Fruit fly (Drosophila melanogaster) whole organism, embryonic: ENCODE results near the gene Moe.
A peak's percentile ranks its signal among the peaks of the same experiment; 100 is the strongest.

Experiments
- Abd-B ChIP-seq: fragments of 200-800 bp; sonication (Bioruptor generic); optimal IDR thresholded peaks from 2 replicates; lab custom pipeline; 2018; ENCODE audit warnings: missing biosample characterization, mild to moderate bottlenecking, missing genetic modification characterization, moderate library complexity
- Adf1 ChIP-seq: fragments of 200-800 bp; sonication (Bioruptor generic); IDR thresholded peaks from 2 replicates; pipeline ENCODE4 v1.3.6; 2022; ENCODE audit warnings: missing biosample characterization, missing genetic modification characterization
- B-H2 ChIP-seq: fragments of 200-800 bp; sonication (Bioruptor generic); optimal IDR thresholded peaks from 2 replicates; lab custom pipeline; 2018; ENCODE audit warnings: missing biosample characterization, mild to moderate bottlenecking, missing genetic modification characterization
- CG11398 ChIP-seq: fragments of 200-800 bp; sonication (Bioruptor generic); optimal IDR thresholded peaks from 2 replicates; lab custom pipeline; 2016; ENCODE audit warnings: missing biosample characterization, missing genetic modification characterization
- CG13123 ChIP-seq: fragments of 200-800 bp; sonication (Bioruptor generic); optimal IDR thresholded peaks from 2 replicates; lab custom pipeline; 2016; ENCODE audit warnings: missing biosample characterization, missing genetic modification characterization
- CG13775 ChIP-seq: fragments of 200-800 bp; sonication (Bioruptor generic); optimal IDR thresholded peaks from 3 replicates; lab custom pipeline; 2017; ENCODE audit warnings: missing biosample characterization, mild to moderate bottlenecking, missing genetic modification characterization
- CG15601 ChIP-seq: fragments of 200-800 bp; sonication (Bioruptor generic); optimal IDR thresholded peaks from 3 replicates; lab custom pipeline; 2019; ENCODE audit warnings: missing biosample characterization, mild to moderate bottlenecking, missing genetic modification characterization, moderate library complexity
- CG17612 ChIP-seq: fragments of 200-800 bp; sonication (Bioruptor generic); IDR thresholded peaks from 2 replicates; pipeline ENCODE4 v1.3.6; 2022; ENCODE audit warnings: missing biosample characterization, missing genetic modification characterization
- CG2120 ChIP-seq: fragments of 200-800 bp; sonication (Bioruptor generic); optimal IDR thresholded peaks from 3 replicates; lab custom pipeline; 2016; ENCODE audit warnings: missing biosample characterization, missing genetic modification characterization
- CG2875 ChIP-seq: fragments of 200-800 bp; sonication (Bioruptor generic); optimal IDR thresholded peaks from 2 replicates; lab custom pipeline; 2017; ENCODE audit warnings: missing biosample characterization, mild to moderate bottlenecking, missing genetic modification characterization, missing genetic modification reagents
- CG34224 ChIP-seq: fragments of 200-800 bp; sonication (Bioruptor generic); IDR thresholded peaks from 3 replicates; pipeline ENCODE4 v1.3.6; 2022; ENCODE audit warnings: missing biosample characterization, missing genetic modification characterization; ENCODE audit not compliant: partially characterized antibody
- CG4820 ChIP-seq: fragments of 200-800 bp; sonication (Bioruptor generic); optimal IDR thresholded peaks from 3 replicates; lab custom pipeline; 2016; ENCODE audit warnings: missing biosample characterization, missing genetic modification characterization
- CG6254 ChIP-seq: fragments of 200-800 bp; sonication (Bioruptor generic); optimal IDR thresholded peaks from 3 replicates; lab custom pipeline; 2017; ENCODE audit warnings: mild to moderate bottlenecking, missing biosample characterization, missing genetic modification reagents, missing genetic modification characterization
- CG8089 ChIP-seq: fragments of 200-800 bp; sonication (Bioruptor generic); optimal IDR thresholded peaks from 3 replicates; lab custom pipeline; 2016; ENCODE audit warnings: missing biosample characterization, missing genetic modification characterization
- CG8281 ChIP-seq: fragments of 200-800 bp; sonication (Bioruptor generic); optimal IDR thresholded peaks from 2 replicates; lab custom pipeline; 2018; ENCODE audit warnings: missing biosample characterization, mild to moderate bottlenecking, missing genetic modification characterization, moderate library complexity
- CG8388 ChIP-seq: fragments of 200-800 bp; sonication (Bioruptor generic); optimal IDR thresholded peaks from 2 replicates; lab custom pipeline; 2019; ENCODE audit warnings: missing biosample characterization, mild to moderate bottlenecking, missing genetic modification characterization, moderate library complexity
- CG8765 ChIP-seq: fragments of 200-800 bp; sonication (Bioruptor generic); IDR thresholded peaks from 2 replicates; pipeline ENCODE4 v1.3.6; 2022; ENCODE audit warnings: missing biosample characterization, missing genetic modification characterization
- CG8924 ChIP-seq: fragments of 200-800 bp; optimal IDR thresholded peaks from 3 replicates; lab custom pipeline; 2019; ENCODE audit warnings: missing biosample characterization, mild to moderate bottlenecking, missing genetic modification characterization, moderate library complexity
- CG9932 ChIP-seq: fragments of 200-800 bp; sonication (Bioruptor generic); IDR thresholded peaks from 2 replicates; pipeline ENCODE4 v1.3.6; 2022; ENCODE audit warnings: missing biosample characterization, missing genetic modification characterization
- Chrac-16 ChIP-seq: fragments of 200-800 bp; sonication (Bioruptor generic); optimal IDR thresholded peaks from 3 replicates; lab custom pipeline; 2016; ENCODE audit warnings: missing biosample characterization, missing genetic modification characterization
- D19A ChIP-seq: fragments of 200-800 bp; optimal IDR thresholded peaks from 3 replicates; lab custom pipeline; 2019; ENCODE audit warnings: missing biosample characterization, mild to moderate bottlenecking, missing genetic modification characterization, moderate library complexity
- Dbx ChIP-seq: fragments of 200-800 bp; sonication (Bioruptor generic); IDR thresholded peaks from 3 replicates; pipeline ENCODE4 v1.3.6; 2022; ENCODE audit warnings: missing biosample characterization, missing genetic modification characterization
- Dp ChIP-seq: fragments of 200-800 bp; sonication (Bioruptor generic); optimal IDR thresholded peaks from 2 replicates; lab custom pipeline; 2018; ENCODE audit warnings: missing biosample characterization, mild to moderate bottlenecking, missing genetic modification characterization, moderate library complexity
- Gug ChIP-seq: fragments of 200-800 bp; sonication (Bioruptor generic); IDR thresholded peaks from 4 replicates; pipeline ENCODE4 v1.3.6; 2022; ENCODE audit warnings: missing biosample characterization, missing genetic modification characterization
- Hand ChIP-seq: fragments of 200-800 bp; sonication (Bioruptor generic); optimal IDR thresholded peaks from 2 replicates; lab custom pipeline; 2017; ENCODE audit warnings: mild to moderate bottlenecking, missing biosample characterization, missing genetic modification reagents, missing genetic modification characterization
- HmgD ChIP-seq: fragments of 200-800 bp; sonication (Bioruptor generic); optimal IDR thresholded peaks from 3 replicates; lab custom pipeline; 2016; ENCODE audit warnings: missing biosample characterization, missing genetic modification characterization
- Hr78 ChIP-seq, 2 experiments: fragments of 200-800 bp in 1 of 2; fragments of >200 bp in 1 of 2; sonication (Bioruptor generic) in 1 of 2; optimal IDR thresholded peaks; 2 replicates each; lab custom pipeline; 2017 to 2019; ENCODE audit warnings: missing biosample characterization in 2 of 2, missing genetic modification characterization in 2 of 2, mild to moderate bottlenecking in 1 of 2, moderate library complexity in 1 of 2
- Med ChIP-seq: fragments of 200-800 bp; sonication (Bioruptor generic); peaks from one replicate; lab custom pipeline; 2016; ENCODE audit warnings: missing biosample characterization, missing genetic modification characterization, mild to moderate bottlenecking, inconsistent platforms, moderate library complexity
- Mrtf ChIP-seq: fragments of 200-800 bp; sonication (Bioruptor generic); IDR thresholded peaks from 3 replicates; pipeline ENCODE4 v1.3.6; 2022; ENCODE audit warnings: missing biosample characterization, missing genetic modification characterization
- Ptx1 ChIP-seq: fragments of 200-800 bp; sonication (Bioruptor generic); IDR thresholded peaks from 2 replicates; pipeline ENCODE4 v1.3.6; 2022; ENCODE audit warnings: missing biosample characterization, missing genetic modification characterization
- Rx ChIP-seq: fragments of 200-800 bp; sonication (Bioruptor generic); IDR thresholded peaks from 2 replicates; pipeline ENCODE4 v1.3.6; 2022; ENCODE audit warnings: missing biosample characterization, missing genetic modification characterization
- Spps ChIP-seq: fragments of 200-800 bp; sonication (Bioruptor generic); optimal IDR thresholded peaks from 2 replicates; lab custom pipeline; 2018; ENCODE audit warnings: missing biosample characterization, mild to moderate bottlenecking, missing genetic modification characterization
- ase ChIP-seq: fragments of 200-800 bp; sonication (Bioruptor generic); IDR thresholded peaks from 3 replicates; pipeline ENCODE4 v1.3.6; 2022; ENCODE audit warnings: missing biosample characterization, missing genetic modification characterization
- btn ChIP-seq: fragments of 200-800 bp; sonication (Bioruptor generic); optimal IDR thresholded peaks from 2 replicates; lab custom pipeline; 2016; ENCODE audit warnings: missing biosample characterization, missing genetic modification characterization
- dan ChIP-seq: fragments of 200-800 bp; sonication (Bioruptor generic); IDR thresholded peaks from 2 replicates; pipeline ENCODE4 v1.3.6; 2022; ENCODE audit warnings: missing biosample characterization, missing genetic modification characterization
- emc ChIP-seq: fragments of 200-800 bp; sonication (Bioruptor generic); optimal IDR thresholded peaks from 2 replicates; lab custom pipeline; 2016; ENCODE audit warnings: missing biosample characterization, missing genetic modification characterization
- hb ChIP-seq: fragments of 200-800 bp; sonication (Bioruptor generic); IDR thresholded peaks from 3 replicates; pipeline ENCODE4 v1.3.6; 2022; ENCODE audit warnings: missing biosample characterization, missing genetic modification characterization; ENCODE audit not compliant: partially characterized antibody
- hbn ChIP-seq: fragments of 200-800 bp; sonication (Bioruptor generic); IDR thresholded peaks from 2 replicates; pipeline ENCODE4 v1.3.6; 2022; ENCODE audit warnings: missing biosample characterization, missing genetic modification characterization; ENCODE audit not compliant: partially characterized antibody
- nom ChIP-seq: fragments of 200-800 bp; sonication (Bioruptor generic); optimal IDR thresholded peaks from 2 replicates; lab custom pipeline; 2017; ENCODE audit warnings: missing biosample characterization, missing genetic modification characterization, mild to moderate bottlenecking, moderate library complexity, missing genetic modification reagents
- oc ChIP-seq: fragments of 200-800 bp; sonication (Bioruptor generic); optimal IDR thresholded peaks from 2 replicates; lab custom pipeline; 2018; ENCODE audit warnings: missing biosample characterization, mild to moderate bottlenecking, missing genetic modification characterization, moderate library complexity
- row ChIP-seq: fragments of 200-800 bp; sonication (Bioruptor generic); IDR thresholded peaks from 3 replicates; pipeline ENCODE4 v1.3.6; 2022; ENCODE audit warnings: missing biosample characterization, missing genetic modification characterization
- sc ChIP-seq, 3 experiments: fragments of >200 bp in 2 of 3; fragments of 200-800 bp in 1 of 3; sonication (Bioruptor generic) in 1 of 3; optimal IDR thresholded peaks; 2 replicates in 2 of 3; 3 replicates in 1 of 3; lab custom pipeline; 2017; ENCODE audit warnings: mild to moderate bottlenecking in 1 of 3, missing biosample characterization in 1 of 3, missing genetic modification characterization in 1 of 3, missing genetic modification reagents in 1 of 3
- sens ChIP-seq: fragments of 200-800 bp; sonication (Bioruptor generic); peaks from one replicate; lab custom pipeline; 2016; ENCODE audit warnings: missing biosample characterization, missing genetic modification characterization
- sens-2 ChIP-seq: fragments of 200-800 bp; sonication (Bioruptor generic); IDR thresholded peaks from 2 replicates; pipeline ENCODE4 v1.3.6; 2022; ENCODE audit warnings: missing biosample characterization, missing genetic modification characterization
- unc-4 ChIP-seq: fragments of 200-800 bp; sonication (Bioruptor generic); IDR thresholded peaks from 2 replicates; pipeline ENCODE4 v1.3.6; 2022; ENCODE audit warnings: missing biosample characterization, missing genetic modification characterization; ENCODE audit not compliant: partially characterized antibody
- zen ChIP-seq: fragments of 200-800 bp; sonication (Bioruptor generic); optimal IDR thresholded peaks from 3 replicates; lab custom pipeline; 2018; ENCODE audit warnings: missing biosample characterization, mild to moderate bottlenecking, missing genetic modification characterization, moderate library complexity
- zfh1 ChIP-seq: fragments of 200-800 bp; sonication (Bioruptor generic); IDR thresholded peaks from 3 replicates; pipeline ENCODE4 v1.3.6; 2022; ENCODE audit warnings: missing biosample characterization, missing genetic modification characterization

The Moe gene

DNA sequence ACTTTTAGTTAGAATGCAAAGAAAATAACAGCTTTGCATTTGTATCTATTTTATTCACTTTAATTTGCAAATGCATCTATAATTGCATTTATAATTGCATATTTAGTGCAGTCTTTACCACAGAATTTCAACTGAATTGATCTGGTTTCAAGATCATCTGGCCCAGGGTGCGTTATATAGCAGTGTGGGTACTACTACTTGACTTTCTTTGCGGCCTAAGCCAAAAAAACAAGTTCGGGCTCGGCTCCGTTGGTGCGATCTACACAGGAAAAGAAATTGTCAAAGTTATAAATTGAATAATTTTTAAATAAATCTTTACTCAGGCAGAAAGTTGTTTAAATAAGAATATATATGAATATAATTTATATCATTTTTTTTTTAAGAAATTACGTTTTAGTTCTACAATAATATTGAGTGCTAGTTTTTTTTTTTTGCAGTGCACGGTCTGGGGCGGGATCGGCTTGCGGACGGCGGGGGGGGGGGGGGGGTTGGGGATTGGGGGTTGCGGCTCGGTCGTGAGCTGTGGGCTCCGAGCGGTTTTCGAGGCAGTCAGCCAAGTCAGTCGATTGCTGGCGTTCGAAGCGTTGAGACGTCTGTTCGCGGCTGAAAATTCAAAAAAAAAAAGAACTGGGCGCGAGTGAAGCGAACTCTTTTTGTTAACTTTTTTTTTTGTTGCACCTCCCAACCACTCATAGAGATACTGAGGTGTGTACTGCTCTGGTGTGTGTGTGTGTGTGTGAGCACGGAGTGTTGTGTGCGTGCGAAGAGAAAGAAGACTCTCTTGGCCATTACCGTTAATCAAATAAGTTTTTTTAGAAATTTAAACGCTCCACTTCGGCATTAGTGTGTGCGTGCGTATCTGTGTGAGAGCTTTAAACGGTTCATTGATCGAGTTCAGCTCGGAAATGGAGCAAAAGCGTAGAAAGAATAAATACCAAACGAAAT, 34.3 kb downstream of the Moe start (continued):
- peak; percentile 68 for TF ChIP-seq CG8281 (tag; lab: Kevin White, UChicago)
- peak; percentile 80 for TF ChIP-seq CG15601 (tag; lab: Kevin White, UChicago)
- no peak for TF ChIP-seq CG11398 (GFP tag; lab: Kevin White, UChicago)
- no peak for TF ChIP-seq hbn (GFP tag; lab: Robert Waterston, UW)
- TF ChIP-seq sc (optimal IDR thresholded peaks at IDR 0.05; lab: Kevin White, UChicago): no peak
- peak; percentile 62 for TF ChIP-seq sc (GFP tag; optimal IDR thresholded peaks at IDR 0.05; lab: Kevin White, UChicago)
- peak; percentile 63 for TF ChIP-seq CG4820 (GFP tag; lab: Kevin White, UChicago)
- peak; percentile 75 for TF ChIP-seq zen (tag; lab: Kevin White, UChicago)
- TF ChIP-seq ase (GFP tag; lab: Robert Waterston, UW): peak; percentile 62; the same call in 2 of the 3 replicates
- TF ChIP-seq Hr78 (GFP tag; optimal IDR thresholded peaks at IDR 0.05; lab: Kevin White, UChicago): peak in 1 of 2 experiments; percentile 52
- TF ChIP-seq CG2875 (GFP tag; lab: Kevin White, UChicago): peak; percentile 72
- TF ChIP-seq CG13775 (GFP tag; lab: Kevin White, UChicago): peak; percentile 73
- no peak for TF ChIP-seq emc (GFP tag; lab: Kevin White, UChicago)
- no peak for TF ChIP-seq CG34224
- peak; percentile 74 for TF ChIP-seq oc
- no peak for TF ChIP-seq btn (GFP tag; lab: Kevin White, UChicago)
- TF ChIP-seq Chrac-16 (GFP tag; lab: Kevin White, UChicago): peak; percentile 44
- peak; percentile 34; the same call in 1 of the 2 replicates for TF ChIP-seq Adf1
- peak; percentile 60 for TF ChIP-seq Rx (GFP tag; lab: Robert Waterston, UW)
- TF ChIP-seq sens-2 (GFP tag; lab: Robert Waterston, UW): peak; percentile 54; the same call in 1 of the 2 replicates
- peak; percentile 82 for TF ChIP-seq CG9932
- TF ChIP-seq HmgD (GFP tag; lab: Kevin White, UChicago): no peak
- TF ChIP-seq Spps (tag; lab: Kevin White, UChicago): peak; percentile 60
- peak; percentile 47 for TF ChIP-seq CG2120 (GFP tag; lab: Kevin White, UChicago)
- peak; percentile 41 for TF ChIP-seq CG17612 (GFP tag; lab: Robert Waterston, UW)
- peak; percentile 41; the same call in 1 of the 4 replicates for TF ChIP-seq Gug (GFP tag; lab: Robert Waterston, UW)
- TF ChIP-seq unc-4 (GFP tag; lab: Robert Waterston, UW): no peak
- TF ChIP-seq CG6254: peak; percentile 66
- peak; percentile 82 for TF ChIP-seq Ptx1 (GFP tag; lab: Robert Waterston, UW)
- TF ChIP-seq dan (GFP tag; lab: Robert Waterston, UW): no peak
- TF ChIP-seq sens: peak; percentile 91
- TF ChIP-seq Med (GFP tag; lab: Kevin White, UChicago): peak; percentile 54
- peak; percentile 83 for TF ChIP-seq row (GFP tag; lab: Robert Waterston, UW)
- TF ChIP-seq hb (GFP tag; lab: Robert Waterston, UW): no peak
- no peak for TF ChIP-seq CG8089 (GFP tag; lab: Kevin White, UChicago)
- no peak for TF ChIP-seq CG13123
- peak; percentile 71; the same call in 2 of the 3 replicates for TF ChIP-seq zfh1 (GFP tag; lab: Robert Waterston, UW)
- TF ChIP-seq Dbx (GFP tag; lab: Robert Waterston, UW): peak; percentile 84
- peak; percentile 65 for TF ChIP-seq B-H2 (GFP tag; lab: Kevin White, UChicago)
- TF ChIP-seq Hand (GFP tag; lab: Kevin White, UChicago): peak; percentile 56
- TF ChIP-seq nom (GFP tag; lab: Kevin White, UChicago): peak; percentile 96
- peak; percentile 76 for TF ChIP-seq CG8388 (GFP tag; lab: Kevin White, UChicago)
- peak; percentile 81 for TF ChIP-seq CG8924
- peak; percentile 77 for TF ChIP-seq D19A (tag; lab: Kevin White, UChicago)
- peak; percentile 71 for TF ChIP-seq Abd-B (GFP tag; lab: Kevin White, UChicago)
- TF ChIP-seq Mrtf (GFP tag; lab: Robert Waterston, UW): peak; percentile 69; the same call in 2 of the 3 replicates
- no peak for TF ChIP-seq Dp
- peak; percentile 11; the same call in 1 of the 2 replicates for TF ChIP-seq CG8765
